Fruit fly (Drosophila melanogaster) whole organism, embryonic: ENCODE data around the gene Spt6.

Experiments used
- Abd-B ChIP-seq: fragments of 200-800 bp; sonication (Bioruptor generic); optimal IDR thresholded peaks from 2 replicates; lab custom pipeline; 2018; ENCODE audit warnings: missing biosample characterization, mild to moderate bottlenecking, missing genetic modification characterization, moderate library complexity
- B-H2 ChIP-seq: fragments of 200-800 bp; sonication (Bioruptor generic); optimal IDR thresholded peaks from 2 replicates; lab custom pipeline; 2018; ENCODE audit warnings: missing biosample characterization, mild to moderate bottlenecking, missing genetic modification characterization
- CG10565 ChIP-seq: fragments of 200-800 bp; sonication (Bioruptor generic); optimal IDR thresholded peaks from 3 replicates; lab custom pipeline; 2016; ENCODE audit warnings: missing biosample characterization, mild to moderate bottlenecking, missing genetic modification characterization
- CG11093 ChIP-seq: fragments of 200-800 bp; sonication (Bioruptor generic); IDR thresholded peaks from 3 replicates; pipeline ENCODE4 v1.3.6; 2022; ENCODE audit warnings: missing biosample characterization, missing genetic modification characterization
- CG11560 ChIP-seq: fragments of 200-800 bp; sonication (Bioruptor generic); IDR thresholded peaks from 3 replicates; pipeline ENCODE4 v1.3.6; 2022; ENCODE audit warnings: missing biosample characterization, missing genetic modification characterization
- CG11695 ChIP-seq: fragments of 200-800 bp; sonication (Bioruptor generic); IDR thresholded peaks from 3 replicates; pipeline ENCODE4 v1.3.6; 2022; ENCODE audit warnings: missing biosample characterization, missing genetic modification characterization
- CG12071 ChIP-seq: fragments of 200-800 bp; sonication (Bioruptor generic); optimal IDR thresholded peaks from 3 replicates; lab custom pipeline; 2018; ENCODE audit warnings: missing biosample characterization, mild to moderate bottlenecking, missing genetic modification characterization
- CG12236 ChIP-seq: fragments of 200-800 bp; sonication (Bioruptor generic); optimal IDR thresholded peaks from 2 replicates; lab custom pipeline; 2016; ENCODE audit warnings: missing biosample characterization, missing genetic modification characterization
- CG1647 ChIP-seq: fragments of 200-800 bp; sonication (Bioruptor generic); optimal IDR thresholded peaks from 3 replicates; lab custom pipeline; 2016; ENCODE audit warnings: missing biosample characterization, missing genetic modification characterization
- CG17186 ChIP-seq: fragments of 200-800 bp; sonication (Bioruptor generic); optimal IDR thresholded peaks from 3 replicates; lab custom pipeline; 2017; ENCODE audit warnings: missing biosample characterization, missing genetic modification reagents, missing genetic modification characterization
- CG1832 ChIP-seq: fragments of 200-800 bp; sonication (Bioruptor generic); optimal IDR thresholded peaks from 2 replicates; lab custom pipeline; 2017; ENCODE audit warnings: missing biosample characterization, mild to moderate bottlenecking, missing genetic modification characterization, inconsistent platforms
- CG3281 ChIP-seq: fragments of 200-800 bp; sonication (Bioruptor generic); optimal IDR thresholded peaks from 3 replicates; lab custom pipeline; 2017; ENCODE audit warnings: missing biosample characterization, mild to moderate bottlenecking, missing genetic modification characterization
- CG34224 ChIP-seq: fragments of 200-800 bp; sonication (Bioruptor generic); IDR thresholded peaks from 3 replicates; pipeline ENCODE4 v1.3.6; 2022; ENCODE audit warnings: missing biosample characterization, missing genetic modification characterization; ENCODE audit not compliant: partially characterized antibody
- CG6272 ChIP-seq: fragments of 200-800 bp; sonication (Bioruptor generic); IDR thresholded peaks from 2 replicates; pipeline ENCODE4 v1.3.6; 2022; ENCODE audit warnings: missing biosample characterization, missing genetic modification characterization
- CG6654 ChIP-seq: fragments of 200-800 bp; sonication (Bioruptor generic); optimal IDR thresholded peaks from 2 replicates; lab custom pipeline; 2017; ENCODE audit warnings: missing biosample characterization, mild to moderate bottlenecking, missing genetic modification characterization
- CG6689 ChIP-seq: fragments of 200-800 bp; sonication (Bioruptor generic); IDR thresholded peaks from 2 replicates; pipeline ENCODE4 v1.3.6; 2022; ENCODE audit warnings: missing biosample characterization, missing genetic modification characterization
- CG8290 ChIP-seq, 3 experiments: fragments of 200-800 bp; sonication (Bioruptor generic); optimal IDR thresholded peaks; 2 replicates each; lab custom pipeline; 2016 to 2019; ENCODE audit warnings: missing biosample characterization in 3 of 3, missing genetic modification characterization in 3 of 3, mild to moderate bottlenecking in 2 of 3, moderate library complexity in 1 of 3
- CG9727 ChIP-seq: fragments of 200-800 bp; sonication (Bioruptor generic); optimal IDR thresholded peaks from 3 replicates; lab custom pipeline; 2017; ENCODE audit warnings: missing biosample characterization, mild to moderate bottlenecking, missing genetic modification characterization
- CG9797 ChIP-seq: fragments of 200-800 bp; sonication (Bioruptor generic); optimal IDR thresholded peaks from 3 replicates; lab custom pipeline; 2018; ENCODE audit warnings: missing biosample characterization, mild to moderate bottlenecking, missing genetic modification characterization
- D19A ChIP-seq: fragments of 200-800 bp; optimal IDR thresholded peaks from 3 replicates; lab custom pipeline; 2019; ENCODE audit warnings: missing biosample characterization, mild to moderate bottlenecking, missing genetic modification characterization, moderate library complexity
- Dbx ChIP-seq: fragments of 200-800 bp; sonication (Bioruptor generic); IDR thresholded peaks from 3 replicates; pipeline ENCODE4 v1.3.6; 2022; ENCODE audit warnings: missing biosample characterization, missing genetic modification characterization
- Doc3 ChIP-seq: fragments of 200-800 bp; sonication (Bioruptor generic); IDR thresholded peaks from 3 replicates; pipeline ENCODE4 v1.3.6; 2022; ENCODE audit warnings: missing biosample characterization, missing genetic modification characterization; ENCODE audit not compliant: partially characterized antibody
- E2f1 ChIP-seq: fragments of 200-800 bp; sonication (Bioruptor generic); IDR thresholded peaks from 2 replicates; pipeline ENCODE4 v1.3.6; 2022; ENCODE audit warnings: missing biosample characterization, missing genetic modification characterization
- HmgZ ChIP-seq: fragments of 200-800 bp; sonication (Bioruptor generic); optimal IDR thresholded peaks from 2 replicates; lab custom pipeline; 2018; ENCODE audit warnings: missing biosample characterization, mild to moderate bottlenecking, missing genetic modification characterization
- Hr39 ChIP-seq: fragments of >200 bp; optimal IDR thresholded peaks from 2 replicates; lab custom pipeline; 2017
- Hr51 ChIP-seq, 2 experiments: fragments of 200-800 bp; sonication (Bioruptor generic); optimal IDR thresholded peaks; 2 replicates in 1 of 2; 3 replicates in 1 of 2; lab custom pipeline; 2016 to 2018; ENCODE audit warnings: missing biosample characterization in 2 of 2, missing genetic modification characterization in 2 of 2, mild to moderate bottlenecking in 1 of 2, moderate library complexity in 1 of 2
- Lpt ChIP-seq: fragments of >200 bp; optimal IDR thresholded peaks from 2 replicates; lab custom pipeline; 2018; ENCODE audit warnings: missing biosample characterization, missing genetic modification characterization
- Nf-YA ChIP-seq: fragments of 200-800 bp; sonication (Bioruptor generic); IDR thresholded peaks from 2 replicates; pipeline ENCODE4 v1.3.6; 2022; ENCODE audit warnings: missing biosample characterization, missing genetic modification characterization
- Nf-YB ChIP-seq: fragments of 200-800 bp; sonication (Bioruptor generic); optimal IDR thresholded peaks from 3 replicates; lab custom pipeline; 2019; ENCODE audit warnings: missing biosample characterization, mild to moderate bottlenecking, missing genetic modification characterization, moderate library complexity
- Rx ChIP-seq: fragments of 200-800 bp; sonication (Bioruptor generic); IDR thresholded peaks from 2 replicates; pipeline ENCODE4 v1.3.6; 2022; ENCODE audit warnings: missing biosample characterization, missing genetic modification characterization
- Sox102F ChIP-seq: fragments of 200-800 bp; sonication (Bioruptor generic); optimal IDR thresholded peaks from 2 replicates; lab custom pipeline; 2018; ENCODE audit warnings: missing biosample characterization, mild to moderate bottlenecking, missing genetic modification characterization, moderate library complexity
- Spps ChIP-seq: fragments of 200-800 bp; sonication (Bioruptor generic); optimal IDR thresholded peaks from 2 replicates; lab custom pipeline; 2018; ENCODE audit warnings: missing biosample characterization, mild to moderate bottlenecking, missing genetic modification characterization
- abd-A ChIP-seq: fragments of 200-800 bp; sonication (Bioruptor generic); optimal IDR thresholded peaks from 3 replicates; lab custom pipeline; 2019; ENCODE audit warnings: missing biosample characterization, mild to moderate bottlenecking, missing genetic modification characterization, moderate library complexity
- ac ChIP-seq: fragments of 200-800 bp; sonication (Bioruptor generic); optimal IDR thresholded peaks from 3 replicates; lab custom pipeline; 2017; ENCODE audit warnings: missing biosample characterization, mild to moderate bottlenecking, missing genetic modification characterization
- bigmax ChIP-seq: fragments of 200-800 bp; sonication (Bioruptor generic); optimal IDR thresholded peaks from 2 replicates; lab custom pipeline; 2018; ENCODE audit warnings: missing biosample characterization, mild to moderate bottlenecking, missing genetic modification characterization
- cato ChIP-seq: fragments of 200-800 bp; sonication (Bioruptor generic); optimal IDR thresholded peaks from 2 replicates; lab custom pipeline; 2016; ENCODE audit warnings: missing biosample characterization, missing genetic modification characterization, borderline replicate concordance
- ems ChIP-seq: fragments of 200-800 bp; sonication (Bioruptor generic); optimal IDR thresholded peaks from 3 replicates; lab custom pipeline; 2016; ENCODE audit warnings: missing biosample characterization, missing genetic modification characterization
- fu2 ChIP-seq: fragments of 200-800 bp; sonication (Bioruptor generic); optimal IDR thresholded peaks from 2 replicates; lab custom pipeline; 2016; ENCODE audit warnings: missing biosample characterization, missing genetic modification characterization
- gcm ChIP-seq: fragments of 200-800 bp; sonication (Bioruptor generic); optimal IDR thresholded peaks from 2 replicates; lab custom pipeline; 2019; ENCODE audit warnings: missing biosample characterization, mild to moderate bottlenecking, missing genetic modification characterization, moderate library complexity
- ham ChIP-seq: fragments of 200-800 bp; sonication (Bioruptor generic); IDR thresholded peaks from 2 replicates; pipeline ENCODE4 v1.3.6; 2022; ENCODE audit warnings: missing biosample characterization, missing genetic modification characterization
- hth ChIP-seq: fragments of >200 bp; optimal IDR thresholded peaks from 2 replicates; lab custom pipeline; 2017; ENCODE audit warnings: inconsistent platforms
- kah ChIP-seq: fragments of 200-800 bp; sonication (Bioruptor generic); optimal IDR thresholded peaks from 2 replicates; lab custom pipeline; 2018; ENCODE audit warnings: missing biosample characterization, mild to moderate bottlenecking, missing genetic modification characterization
- knrl ChIP-seq: fragments of 200-800 bp; sonication (Bioruptor generic); IDR thresholded peaks from 3 replicates; pipeline ENCODE4 v1.3.6; 2022; ENCODE audit warnings: missing biosample characterization, missing genetic modification characterization; ENCODE audit not compliant: partially characterized antibody
- lab ChIP-seq: fragments of 200-800 bp; sonication (Bioruptor generic); optimal IDR thresholded peaks from 3 replicates; lab custom pipeline; 2017; ENCODE audit warnings: missing biosample characterization, missing genetic modification characterization, mild to moderate bottlenecking, moderate library complexity, missing genetic modification reagents
- peb ChIP-seq: fragments of 200-800 bp; sonication (Bioruptor generic); IDR thresholded peaks from 2 replicates; pipeline ENCODE4 v1.3.6; 2022; ENCODE audit warnings: missing biosample characterization, missing genetic modification characterization
- prd ChIP-seq, 3 experiments: fragments of >200 bp in 2 of 3; fragments of 200-800 bp in 1 of 3; sonication (Bioruptor generic) in 1 of 3; optimal IDR thresholded peaks in 2 of 3; IDR thresholded peaks in 1 of 3; 2 replicates in 2 of 3; 3 replicates in 1 of 3; pipeline versions ENCODE4 v1.3.6 to Lab custom; 2017 to 2022; ENCODE audit warnings: missing biosample characterization in 1 of 3, missing genetic modification characterization in 1 of 3
- sens ChIP-seq: fragments of 200-800 bp; sonication (Bioruptor generic); peaks from one replicate; lab custom pipeline; 2016; ENCODE audit warnings: missing biosample characterization, missing genetic modification characterization
- sna ChIP-seq: fragments of 200-800 bp; sonication (Bioruptor generic); IDR thresholded peaks from 2 replicates; pipeline ENCODE4 v1.3.6; 2022; ENCODE audit warnings: missing biosample characterization, missing genetic modification characterization; ENCODE audit not compliant: partially characterized antibody
- stwl ChIP-seq: fragments of 200-800 bp; sonication (Bioruptor generic); optimal IDR thresholded peaks from 3 replicates; lab custom pipeline; 2018; ENCODE audit warnings: missing biosample characterization, mild to moderate bottlenecking, missing genetic modification characterization, moderate library complexity
- sug ChIP-seq: fragments of 200-800 bp; optimal IDR thresholded peaks from 2 replicates; lab custom pipeline; 2019; ENCODE audit warnings: missing biosample characterization, mild to moderate bottlenecking, missing genetic modification characterization, moderate library complexity
- tin ChIP-seq: fragments of 200-800 bp; sonication (Bioruptor generic); optimal IDR thresholded peaks from 3 replicates; lab custom pipeline; 2016; ENCODE audit warnings: missing biosample characterization, missing genetic modification characterization

Gene Spt6

dm6 chrX:6311516-6311915 lies 43.9 kb downstream of the Spt6 start (continued):
- no peak for TF ChIP-seq cato (GFP tag; lab: Kevin White, UChicago)
- TF ChIP-seq Nf-YB (GFP tag; lab: Kevin White, UChicago): no peak
- TF ChIP-seq Rx (GFP tag; lab: Robert Waterston, UW): no peak
- TF ChIP-seq CG9727 (GFP tag; lab: Kevin White, UChicago): no peak
- TF ChIP-seq CG12071 (GFP tag; lab: Kevin White, UChicago): no peak
- no peak for TF ChIP-seq CG17186 (GFP tag; lab: Kevin White, UChicago)
- TF ChIP-seq CG10565: no peak
- peak; percentile 35 for TF ChIP-seq Sox102F (GFP tag; lab: Kevin White, UChicago)
- TF ChIP-seq Abd-B (GFP tag; lab: Kevin White, UChicago): peak; percentile 17
- no peak for TF ChIP-seq B-H2 (GFP tag; lab: Kevin White, UChicago)
- TF ChIP-seq fu2 (GFP tag; lab: Kevin White, UChicago): no peak
- TF ChIP-seq CG11695: no peak
- TF ChIP-seq CG12236 (GFP tag; lab: Kevin White, UChicago): no peak
- TF ChIP-seq CG1647 (GFP tag; lab: Kevin White, UChicago): no peak
- no peak for TF ChIP-seq tin (GFP tag; lab: Kevin White, UChicago)
- no peak for TF ChIP-seq CG11093 (GFP tag; lab: Robert Waterston, UW)
- no peak for TF ChIP-seq CG6272 (GFP tag; lab: Robert Waterston, UW)
- TF ChIP-seq knrl (GFP tag; lab: Robert Waterston, UW): no peak
- no peak for TF ChIP-seq Dbx
- no peak for TF ChIP-seq sna (GFP tag; lab: Robert Waterston, UW)
- TF ChIP-seq gcm (GFP tag; lab: Kevin White, UChicago): no peak
- TF ChIP-seq E2f1 (GFP tag; lab: Robert Waterston, UW): no peak
- no peak for TF ChIP-seq Lpt (GFP tag; lab: Kevin White, UChicago)
- no peak for TF ChIP-seq stwl (tag; lab: Kevin White, UChicago)
- TF ChIP-seq abd-A (tag; lab: Kevin White, UChicago): peak; percentile 51
- no peak for TF ChIP-seq Nf-YA (GFP tag; lab: Robert Waterston, UW)
- TF ChIP-seq kah (GFP tag; lab: Kevin White, UChicago): no peak
- peak in 1 of 2 experiments; percentile 1 for TF ChIP-seq Hr51 (GFP tag; optimal IDR thresholded peaks at IDR 0.05; lab: Kevin White, UChicago)
- no peak for TF ChIP-seq CG9797 (GFP tag; lab: Kevin White, UChicago)
- no peak for TF ChIP-seq CG1832
- no peak for TF ChIP-seq prd (optimal IDR thresholded peaks at IDR 0.05; lab: Kevin White, UChicago)
- peak; percentile 26; the same call in 1 of the 3 replicates for TF ChIP-seq prd (GFP tag; IDR thresholded peaks at IDR 0.05; lab: Robert Waterston, UW)
- TF ChIP-seq ems (GFP tag; lab: Kevin White, UChicago): no peak
- TF ChIP-seq CG11560 (tag; lab: Robert Waterston, UW): no peak
- TF ChIP-seq Doc3 (GFP tag; lab: Robert Waterston, UW): no peak
- TF ChIP-seq bigmax (GFP tag; lab: Kevin White, UChicago): no peak
- peak; percentile 71 for TF ChIP-seq sens (GFP tag; lab: Kevin White, UChicago)
- no peak for TF ChIP-seq Hr39 (lab: Kevin White, UChicago)
- TF ChIP-seq Spps (tag; lab: Kevin White, UChicago): no peak
- TF ChIP-seq CG8290 (GFP tag; optimal IDR thresholded peaks at IDR 0.05; lab: Kevin White, UChicago): no peak
- TF ChIP-seq CG8290 (tag; optimal IDR thresholded peaks at IDR 0.05; lab: Kevin White, UChicago): no peak
- no peak for TF ChIP-seq peb (GFP tag; lab: Robert Waterston, UW)
- no peak for TF ChIP-seq CG6654 (GFP tag; lab: Kevin White, UChicago)
- no peak for TF ChIP-seq CG3281 (GFP tag; lab: Kevin White, UChicago)
- no peak for TF ChIP-seq CG34224 (GFP tag; lab: Robert Waterston, UW)
- TF ChIP-seq hth (lab: Kevin White, UChicago): no peak
- TF ChIP-seq HmgZ (tag; lab: Kevin White, UChicago): no peak
- no peak for TF ChIP-seq D19A (tag; lab: Kevin White, UChicago)
- no peak for TF ChIP-seq ac (GFP tag; lab: Kevin White, UChicago)
- no peak for TF ChIP-seq ham (GFP tag; lab: Robert Waterston, UW)
- TF ChIP-seq lab: peak; percentile 49
- no peak for TF ChIP-seq sug
- TF ChIP-seq CG6689 (GFP tag; lab: Robert Waterston, UW): peak; percentile 27; the same call in 1 of the 2 replicates
